Worm (Caenorhabditis elegans) whole organism, early embryonic: ENCODE measurements around the gene atz-1.

Source experiments
- F13C5.2 ChIP-seq: sonication (generic microtip); optimal IDR thresholded peaks from 2 replicates; lab custom pipeline; 2017; ENCODE audit warnings: mild to moderate bottlenecking, missing genetic modification characterization, inconsistent platforms, missing compliant biosample characterization
- aly-1 ChIP-seq: sonication (generic microtip); optimal IDR thresholded peaks from 2 replicates; lab custom pipeline; 2016; ENCODE audit warnings: missing genetic modification characterization, missing compliant biosample characterization
- ama-1 ChIP-seq: fragments of 150-350 bp; optimal IDR thresholded peaks from 2 replicates; lab custom pipeline; 2014
- flt-1 ChIP-seq: fragments of 200-800 bp; sonication (Bioruptor generic); IDR thresholded peaks from 2 replicates; pipeline ENCODE4 v1.3.6; 2022; ENCODE audit warnings: missing genetic modification characterization, missing compliant biosample characterization
- hmbx-1 ChIP-seq: sonication (generic microtip); optimal IDR thresholded peaks from 2 replicates; lab custom pipeline; 2016; ENCODE audit warnings: mild to moderate bottlenecking, missing genetic modification characterization, missing compliant biosample characterization
- pes-1 ChIP-seq: fragments of 200-800 bp; sonication (Bioruptor generic); IDR thresholded peaks from 2 replicates; pipeline ENCODE4 v1.3.6; 2022; ENCODE audit warnings: missing genetic modification reagents, missing genetic modification characterization, missing compliant biosample characterization
- tbx-11 ChIP-seq: fragments of 200-800 bp; sonication (Bioruptor generic); IDR thresholded peaks from 2 replicates; pipeline ENCODE4 v1.3.6; 2022; ENCODE audit warnings: missing genetic modification characterization, missing compliant biosample characterization
- tbx-37 ChIP-seq: fragments of 200-800 bp; sonication (Bioruptor generic); conservative IDR thresholded peaks from 2 replicates; pipeline ENCODE4 v1.3.6; 2022; ENCODE audit warnings: missing genetic modification reagents, missing genetic modification characterization, missing compliant biosample characterization

DNA sequence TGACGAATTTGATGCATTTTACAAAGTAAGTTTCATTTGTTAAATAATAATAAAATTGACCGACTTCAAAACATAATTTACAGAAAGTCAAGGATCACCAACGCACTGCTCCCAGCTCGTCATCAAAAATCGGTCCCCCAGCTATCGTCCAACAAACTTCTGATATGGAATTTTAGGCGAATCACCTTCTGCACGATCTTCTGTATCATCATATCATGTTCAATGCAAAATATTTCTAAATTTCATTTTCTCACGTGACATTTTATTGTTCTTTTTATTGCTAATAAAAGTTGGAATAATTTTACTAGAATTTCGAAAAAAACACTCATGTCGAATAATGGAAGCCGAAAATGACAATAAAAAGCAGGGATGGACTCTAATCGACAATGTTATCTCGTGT lies 34.2 kb upstream of the atz-1 start, which contains the start of gene acl-13:
- TF ChIP-seq flt-1 (GFP tag; lab: Robert Waterston, UW) = no peak
- no peak for TF ChIP-seq pes-1 (GFP tag; lab: Robert Waterston, UW)
- no peak for TF ChIP-seq F13C5.2 (tag; lab: Kevin White, UChicago)
- no peak for TF ChIP-seq tbx-37 (GFP tag; lab: Robert Waterston, UW)
- no peak for TF ChIP-seq ama-1 (lab: Kevin White, UChicago)
- no peak for TF ChIP-seq tbx-11 (GFP tag; lab: Robert Waterston, UW)
- no peak for TF ChIP-seq hmbx-1 (tag; lab: Kevin White, UChicago)
- TF ChIP-seq aly-1 (tag; lab: Kevin White, UChicago) = no peak
